Fruit fly (Drosophila melanogaster) whole organism, prepupa: ENCODE measurements around the gene CG33293.
A peak's percentile ranks its signal among the peaks of the same experiment; 100 is the strongest.

ENCODE experiments used
- CG10631 ChIP-seq: fragments of 200-800 bp; sonication (Bioruptor generic); optimal IDR thresholded peaks from 2 replicates; lab custom pipeline; 2016; ENCODE audit warnings: missing biosample characterization, missing genetic modification characterization
- CG10669 ChIP-seq: fragments of 200-800 bp; sonication (Bioruptor generic); optimal IDR thresholded peaks from 3 replicates; lab custom pipeline; 2018; ENCODE audit warnings: missing biosample characterization, mild to moderate bottlenecking, missing genetic modification characterization, moderate library complexity
- CG11294 ChIP-seq: fragments of 200-800 bp; sonication (Bioruptor generic); IDR thresholded peaks from 2 replicates; pipeline ENCODE4 v1.3.6; 2022; ENCODE audit warnings: missing biosample characterization, missing genetic modification characterization
- CG11762 ChIP-seq: fragments of 200-800 bp; sonication (Bioruptor generic); optimal IDR thresholded peaks from 3 replicates; lab custom pipeline; 2016; ENCODE audit warnings: missing biosample characterization, missing genetic modification characterization; ENCODE audit not compliant: insufficient read depth
- CG11902 ChIP-seq: fragments of 200-800 bp; sonication (Bioruptor generic); optimal IDR thresholded peaks from 3 replicates; lab custom pipeline; 2016; ENCODE audit warnings: missing biosample characterization, missing genetic modification characterization
- CG15336 ChIP-seq: fragments of 200-800 bp; sonication (Bioruptor generic); IDR thresholded peaks from 2 replicates; pipeline ENCODE4 v1.3.6; 2022; ENCODE audit warnings: missing biosample characterization, missing genetic modification characterization
- CG1621 ChIP-seq: fragments of 200-800 bp; sonication (Bioruptor generic); optimal IDR thresholded peaks from 3 replicates; lab custom pipeline; 2018; ENCODE audit warnings: missing biosample characterization, mild to moderate bottlenecking, missing genetic modification characterization
- CG16779 ChIP-seq: fragments of 200-800 bp; sonication (Bioruptor generic); optimal IDR thresholded peaks from 3 replicates; lab custom pipeline; 2017; ENCODE audit warnings: missing biosample characterization, mild to moderate bottlenecking, missing genetic modification characterization
- CG31627 ChIP-seq: fragments of 200-800 bp; sonication (Bioruptor generic); optimal IDR thresholded peaks from 3 replicates; lab custom pipeline; 2016; ENCODE audit warnings: missing biosample characterization, missing genetic modification characterization
- CG32006 ChIP-seq: fragments of 200-800 bp; sonication (Bioruptor generic); optimal IDR thresholded peaks from 3 replicates; lab custom pipeline; 2017; ENCODE audit warnings: missing biosample characterization, mild to moderate bottlenecking, missing genetic modification characterization
- CG3919 ChIP-seq: fragments of 200-800 bp; sonication (Bioruptor generic); optimal IDR thresholded peaks from 3 replicates; lab custom pipeline; 2016; ENCODE audit warnings: missing biosample characterization, missing genetic modification characterization
- CG4318 ChIP-seq: fragments of 200-800 bp; sonication (Bioruptor generic); optimal IDR thresholded peaks from 3 replicates; lab custom pipeline; 2017; ENCODE audit warnings: missing biosample characterization, mild to moderate bottlenecking, missing genetic modification characterization
- CG6163 ChIP-seq: fragments of 200-800 bp; sonication (Bioruptor generic); IDR thresholded peaks from 3 replicates; pipeline ENCODE4 v1.3.6; 2022; ENCODE audit warnings: missing biosample characterization, missing genetic modification characterization
- CG6276 ChIP-seq: fragments of 200-800 bp; sonication (Bioruptor generic); optimal IDR thresholded peaks from 2 replicates; lab custom pipeline; 2017; ENCODE audit warnings: missing biosample characterization, mild to moderate bottlenecking, missing genetic modification characterization
- CG6792 ChIP-seq: fragments of 200-800 bp; sonication (Bioruptor generic); optimal IDR thresholded peaks from 3 replicates; lab custom pipeline; 2016; ENCODE audit warnings: missing biosample characterization, missing genetic modification characterization
- CG6808 ChIP-seq: fragments of 200-800 bp; sonication (Bioruptor generic); optimal IDR thresholded peaks from 3 replicates; lab custom pipeline; 2017; ENCODE audit warnings: missing biosample characterization, missing genetic modification characterization, mild to moderate bottlenecking, moderate library complexity, missing genetic modification reagents
- CG6854 ChIP-seq: fragments of 200-800 bp; sonication (Bioruptor generic); optimal IDR thresholded peaks from 2 replicates; lab custom pipeline; 2017; ENCODE audit warnings: missing biosample characterization, mild to moderate bottlenecking, missing genetic modification characterization
- CG8119 ChIP-seq: fragments of 200-800 bp; sonication (Bioruptor generic); IDR thresholded peaks from 3 replicates; pipeline ENCODE4 v1.3.6; 2022; ENCODE audit warnings: missing biosample characterization, missing genetic modification characterization
- CG8319 ChIP-seq: fragments of 200-800 bp; sonication (Bioruptor generic); optimal IDR thresholded peaks from 3 replicates; lab custom pipeline; 2016; ENCODE audit warnings: missing biosample characterization, missing genetic modification characterization
- CG8632 ChIP-seq: fragments of 200-800 bp; sonication (Bioruptor generic); optimal IDR thresholded peaks from 3 replicates; lab custom pipeline; 2016; ENCODE audit warnings: missing biosample characterization, missing genetic modification characterization
- CG9139 ChIP-seq: fragments of 200-800 bp; sonication (Bioruptor generic); optimal IDR thresholded peaks from 3 replicates; lab custom pipeline; 2017; ENCODE audit warnings: missing biosample characterization, mild to moderate bottlenecking, missing genetic modification characterization
- Eip75B ChIP-seq: fragments of 200-800 bp; sonication (Bioruptor generic); optimal IDR thresholded peaks from 3 replicates; lab custom pipeline; 2016; ENCODE audit warnings: missing biosample characterization, missing genetic modification characterization
- Eip78C ChIP-seq: fragments of 200-800 bp; sonication (Bioruptor generic); peaks from one replicate; lab custom pipeline; 2016; ENCODE audit warnings: missing biosample characterization, missing genetic modification characterization
- Eip93F ChIP-seq: fragments of 200-800 bp; sonication (Bioruptor generic); optimal IDR thresholded peaks from 2 replicates; lab custom pipeline; 2016; ENCODE audit warnings: missing biosample characterization, mild to moderate bottlenecking, missing genetic modification characterization
- Ets96B ChIP-seq: fragments of 200-800 bp; optimal IDR thresholded peaks from 2 replicates; lab custom pipeline; 2019; ENCODE audit warnings: missing biosample characterization, mild to moderate bottlenecking, missing genetic modification characterization, moderate library complexity
- Gug ChIP-seq: fragments of 200-800 bp; sonication (Bioruptor generic); IDR thresholded peaks from 2 replicates; pipeline ENCODE4 v1.3.6; 2022; ENCODE audit warnings: missing biosample characterization, missing genetic modification characterization
- Hr38 ChIP-seq: sonication (Bioruptor generic); optimal IDR thresholded peaks from 2 replicates; lab custom pipeline; 2016; ENCODE audit warnings: missing biosample characterization, missing genetic modification characterization
- Hr4 ChIP-seq: fragments of 200-800 bp; sonication (Bioruptor generic); optimal IDR thresholded peaks from 3 replicates; lab custom pipeline; 2016; ENCODE audit warnings: missing biosample characterization, missing genetic modification characterization
- Lpt ChIP-seq: fragments of 200-800 bp; sonication (Bioruptor generic); optimal IDR thresholded peaks from 3 replicates; lab custom pipeline; 2016; ENCODE audit warnings: missing biosample characterization, missing genetic modification characterization
- Met ChIP-seq: fragments of 200-800 bp; sonication (Bioruptor generic); optimal IDR thresholded peaks from 3 replicates; lab custom pipeline; 2016; ENCODE audit warnings: missing biosample characterization, missing genetic modification characterization
- OdsH ChIP-seq: fragments of 200-800 bp; sonication (Bioruptor generic); optimal IDR thresholded peaks from 3 replicates; lab custom pipeline; 2016; ENCODE audit warnings: missing biosample characterization, missing genetic modification characterization
- Smox ChIP-seq: fragments of 200-800 bp; sonication (Bioruptor generic); optimal IDR thresholded peaks from 3 replicates; lab custom pipeline; 2016; ENCODE audit warnings: missing biosample characterization, missing genetic modification characterization
- Sox102F ChIP-seq: fragments of 200-800 bp; sonication (Bioruptor generic); optimal IDR thresholded peaks from 2 replicates; lab custom pipeline; 2016; ENCODE audit warnings: missing biosample characterization, mild to moderate bottlenecking, missing genetic modification characterization
- Sox14 ChIP-seq: fragments of 200-800 bp; sonication (Bioruptor generic); optimal IDR thresholded peaks from 3 replicates; lab custom pipeline; 2016; ENCODE audit warnings: missing biosample characterization, missing genetic modification characterization
- Sox15 ChIP-seq: fragments of 200-800 bp; sonication (Bioruptor generic); optimal IDR thresholded peaks from 3 replicates; lab custom pipeline; 2016; ENCODE audit warnings: missing biosample characterization, missing genetic modification characterization
- achi ChIP-seq: fragments of 200-800 bp; sonication (Bioruptor generic); optimal IDR thresholded peaks from 3 replicates; lab custom pipeline; 2016; ENCODE audit warnings: missing biosample characterization, missing genetic modification characterization
- acj6 ChIP-seq: fragments of 200-800 bp; sonication (Bioruptor generic); optimal IDR thresholded peaks from 3 replicates; lab custom pipeline; 2016; ENCODE audit warnings: missing biosample characterization, missing genetic modification characterization
- cyc ChIP-seq: fragments of 200-800 bp; sonication (Bioruptor generic); optimal IDR thresholded peaks from 3 replicates; lab custom pipeline; 2016; ENCODE audit warnings: missing biosample characterization, missing genetic modification characterization
- dac ChIP-seq: fragments of 200-800 bp; sonication (Bioruptor generic); optimal IDR thresholded peaks from 2 replicates; lab custom pipeline; 2017; ENCODE audit warnings: missing biosample characterization, mild to moderate bottlenecking, missing genetic modification characterization
- dsx ChIP-seq: fragments of 200-800 bp; optimal IDR thresholded peaks from 3 replicates; lab custom pipeline; 2019; ENCODE audit warnings: missing biosample characterization, mild to moderate bottlenecking, missing genetic modification characterization, moderate library complexity; ENCODE audit not compliant: poor library complexity, severe bottlenecking
- eg ChIP-seq: fragments of 200-800 bp; sonication (Bioruptor generic); IDR thresholded peaks from 3 replicates; pipeline ENCODE4 v1.3.6; 2022; ENCODE audit warnings: missing biosample characterization, missing genetic modification characterization
- fkh ChIP-seq: fragments of 200-800 bp; sonication (Bioruptor generic); optimal IDR thresholded peaks from 3 replicates; lab custom pipeline; 2017; ENCODE audit warnings: missing biosample characterization, mild to moderate bottlenecking, missing genetic modification characterization, moderate library complexity
- lz ChIP-seq: fragments of 200-800 bp; sonication (Bioruptor generic); optimal IDR thresholded peaks from 3 replicates; lab custom pipeline; 2016; ENCODE audit warnings: missing biosample characterization, missing genetic modification characterization
- pdm3 ChIP-seq: fragments of 200-800 bp; sonication (Bioruptor generic); optimal IDR thresholded peaks from 3 replicates; lab custom pipeline; 2016; ENCODE audit warnings: missing biosample characterization, missing genetic modification characterization
- salr ChIP-seq, 2 experiments: fragments of 200-800 bp; sonication (Bioruptor generic); optimal IDR thresholded peaks; 3 replicates each; lab custom pipeline; 2016 to 2018; ENCODE audit warnings: missing biosample characterization in 2 of 2, missing genetic modification characterization in 2 of 2, mild to moderate bottlenecking in 1 of 2
- spab ChIP-seq: fragments of 200-800 bp; sonication (Bioruptor generic); optimal IDR thresholded peaks from 2 replicates; lab custom pipeline; 2017; ENCODE audit warnings: missing biosample characterization, mild to moderate bottlenecking, missing genetic modification characterization, missing genetic modification reagents
- ss ChIP-seq, 2 experiments: fragments of 200-800 bp; sonication (Bioruptor generic); optimal IDR thresholded peaks; 2 replicates in 1 of 2; 3 replicates in 1 of 2; lab custom pipeline; 2017 to 2018; ENCODE audit warnings: mild to moderate bottlenecking in 2 of 2, missing biosample characterization in 2 of 2, missing genetic modification characterization in 2 of 2, moderate library complexity in 1 of 2
- topi ChIP-seq: fragments of 200-800 bp; sonication (Bioruptor generic); optimal IDR thresholded peaks from 3 replicates; lab custom pipeline; 2016; ENCODE audit warnings: missing biosample characterization, missing genetic modification characterization
- vri ChIP-seq: fragments of 200-800 bp; sonication (Bioruptor generic); optimal IDR thresholded peaks from 3 replicates; lab custom pipeline; 2016; ENCODE audit warnings: missing biosample characterization, mild to moderate bottlenecking, missing genetic modification characterization

Gene CG33293

DNA sequence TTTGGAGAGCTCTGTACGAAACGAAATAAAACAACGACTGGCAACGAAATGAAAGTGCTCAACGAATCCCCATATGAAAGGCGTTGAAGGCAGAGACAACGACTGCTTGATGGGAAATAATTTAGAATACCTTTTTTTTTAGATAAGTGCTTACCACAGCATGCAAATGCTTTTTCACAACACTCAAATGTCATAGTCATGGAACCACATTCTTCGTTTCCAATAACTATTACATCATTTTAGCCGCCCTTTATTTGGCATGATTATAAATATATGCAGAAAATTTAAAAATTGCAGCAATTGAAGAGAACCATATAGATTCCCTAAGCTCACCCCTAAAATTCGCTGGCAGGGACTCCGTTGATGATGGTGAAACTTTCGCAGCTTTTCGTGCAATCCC lies 37.2 kb upstream of the CG33293 start, which contains the start of gene CG31538:
CG31538 (minus strand) TSS at position 101 of the 400 bp plus-strand sequence.
- TF ChIP-seq Hr38 (GFP tag; lab: Kevin White, UChicago) (no peak), Smox (GFP tag; lab: Kevin White, UChicago) (no peak), Sox14 (GFP tag; lab: Kevin White, UChicago) (no peak), CG8319 (GFP tag; lab: Kevin White, UChicago) (no peak), CG31627 (GFP tag; lab: Kevin White, UChicago) (no peak), CG10631 (no peak)
- TF ChIP-seq, all 60 proteins: peak for 0

DNA sequence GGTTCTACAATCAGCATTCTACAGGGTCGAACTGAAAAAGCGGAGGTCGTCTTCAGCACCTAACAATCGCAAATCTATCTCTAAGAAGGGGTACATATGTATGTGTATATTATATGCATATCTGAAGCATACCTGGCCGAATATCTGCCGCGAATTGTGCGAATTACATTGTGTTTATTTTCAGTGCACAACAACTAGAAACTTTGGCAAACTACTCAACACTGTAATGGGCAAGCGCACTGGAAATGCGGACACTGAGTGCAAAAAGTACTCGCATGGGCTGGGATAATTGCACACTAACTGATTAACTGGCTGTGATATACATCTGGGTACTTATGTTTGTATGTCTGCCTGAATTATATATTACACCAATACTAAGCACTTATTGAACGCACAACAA lies 30.3 kb upstream of the CG33293 start:
- peak; percentile 30 for TF ChIP-seq CG6792
- no peak for TF ChIP-seq CG6163 (GFP tag; lab: Robert Waterston, UW)
- TF ChIP-seq spab (GFP tag; lab: Kevin White, UChicago) = no peak
- no peak for TF ChIP-seq CG9139 (GFP tag; lab: Kevin White, UChicago)
- peak; percentile 10 for TF ChIP-seq cyc (GFP tag; lab: Kevin White, UChicago)
- no peak for TF ChIP-seq achi
- TF ChIP-seq Sox102F (GFP tag; lab: Kevin White, UChicago) = no peak
- TF ChIP-seq OdsH (GFP tag; lab: Kevin White, UChicago) = peak; percentile 53
- TF ChIP-seq ss (GFP tag; optimal IDR thresholded peaks at IDR 0.05; lab: Kevin White, UChicago) = peak in 1 of 2 experiments; percentile 27
- TF ChIP-seq CG3919 (GFP tag; lab: Kevin White, UChicago) = no peak
- peak; percentile 48 for TF ChIP-seq CG6808 (GFP tag; lab: Kevin White, UChicago)
- TF ChIP-seq pdm3 = peak; percentile 44
- no peak for TF ChIP-seq Eip93F (GFP tag; lab: Kevin White, UChicago)
- no peak for TF ChIP-seq Met (GFP tag; lab: Kevin White, UChicago)
- TF ChIP-seq Eip75B (GFP tag; lab: Kevin White, UChicago) = peak; percentile 44
- no peak for TF ChIP-seq CG11294
- no peak for TF ChIP-seq dac (GFP tag; lab: Kevin White, UChicago)
- no peak for TF ChIP-seq topi (GFP tag; lab: Kevin White, UChicago)
- peak in 1 of 2 experiments; percentile 19 for TF ChIP-seq salr (GFP tag; optimal IDR thresholded peaks at IDR 0.05; lab: Kevin White, UChicago)
- TF ChIP-seq CG15336 (GFP tag; lab: Robert Waterston, UW) = peak; percentile 45; the same call in 1 of the 2 replicates
- TF ChIP-seq CG10631 = peak; percentile 17
- no peak for TF ChIP-seq Smox (GFP tag; lab: Kevin White, UChicago)
- no peak for TF ChIP-seq CG4318 (GFP tag; lab: Kevin White, UChicago)
- no peak for TF ChIP-seq CG6854
- no peak for TF ChIP-seq CG11902
- TF ChIP-seq CG32006 (GFP tag; lab: Kevin White, UChicago) = no peak
- peak; percentile 8 for TF ChIP-seq CG31627 (GFP tag; lab: Kevin White, UChicago)
- TF ChIP-seq CG16779 = no peak
- no peak for TF ChIP-seq lz (GFP tag; lab: Kevin White, UChicago)
- TF ChIP-seq Hr4 (GFP tag; lab: Kevin White, UChicago) = peak; percentile 56
- peak; percentile 30 for TF ChIP-seq Ets96B
- TF ChIP-seq fkh (GFP tag; lab: Kevin White, UChicago) = no peak
- TF ChIP-seq CG11762 (GFP tag; lab: Kevin White, UChicago) = peak; percentile 14
- no peak for TF ChIP-seq eg
- TF ChIP-seq dsx (GFP tag; lab: Kevin White, UChicago) = peak; percentile 54
- TF ChIP-seq Sox14 (GFP tag; lab: Kevin White, UChicago) = peak; percentile 29
- no peak for TF ChIP-seq CG10669 (GFP tag; lab: Kevin White, UChicago)
- no peak for TF ChIP-seq Hr38 (GFP tag; lab: Kevin White, UChicago)
- TF ChIP-seq CG6276 (GFP tag; lab: Kevin White, UChicago) = no peak
- no peak for TF ChIP-seq acj6 (GFP tag; lab: Kevin White, UChicago)
- TF ChIP-seq Eip78C (GFP tag; lab: Kevin White, UChicago) = peak; percentile 77
- TF ChIP-seq vri (GFP tag; lab: Kevin White, UChicago) = no peak
- no peak for TF ChIP-seq Gug
- no peak for TF ChIP-seq CG8632 (GFP tag; lab: Kevin White, UChicago)
- peak; percentile 27 for TF ChIP-seq Lpt (GFP tag; lab: Kevin White, UChicago)
- no peak for TF ChIP-seq CG8119
- no peak for TF ChIP-seq Sox15 (GFP tag; lab: Kevin White, UChicago)
- no peak for TF ChIP-seq CG1621
